Fruit fly (Drosophila melanogaster): ENCODE results near the gene Grip.

The Grip gene

DNA sequence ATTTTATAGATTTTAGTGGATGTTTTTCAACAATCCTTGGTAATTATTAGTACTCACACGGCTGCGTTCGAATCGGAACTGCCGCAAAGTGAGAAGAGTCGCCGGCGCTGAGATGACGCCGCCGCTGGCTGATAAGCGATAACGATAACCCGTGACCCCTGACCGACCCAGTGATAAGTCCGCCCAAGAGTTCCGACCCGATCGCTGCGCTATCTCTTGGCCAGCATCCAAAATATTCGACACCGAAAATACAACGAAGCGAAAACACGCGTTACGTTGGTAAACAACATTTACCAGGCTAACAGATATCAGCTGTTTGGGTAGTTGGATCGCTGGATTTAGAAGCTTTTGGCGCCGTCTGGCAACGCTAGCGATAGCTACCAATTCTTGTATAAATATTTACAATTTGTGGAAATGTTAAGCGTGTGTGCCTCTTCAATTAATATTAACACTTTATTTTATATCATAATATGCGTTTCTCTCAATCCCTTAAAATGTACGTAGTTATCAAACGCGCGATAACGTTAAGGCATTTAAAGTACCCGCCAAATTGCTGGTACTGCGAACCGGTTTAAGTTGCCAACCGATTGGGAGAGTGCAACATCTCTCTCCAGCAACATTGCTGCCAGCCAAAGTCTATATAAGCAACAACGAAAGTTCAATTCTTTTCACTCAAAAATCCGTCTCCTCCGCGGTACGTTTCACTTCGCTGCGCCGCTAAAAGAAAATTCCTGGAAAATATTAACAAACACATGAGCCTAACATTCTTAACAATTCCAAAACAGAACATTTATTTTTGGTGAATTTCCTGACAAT is 49.4 kb upstream of the Grip start, which contains the start of the genes Shmt and CG3726 (continued):
- TF ChIP-seq HLH3B (GFP tag; IDR thresholded peaks at IDR 0.05) (no peak), CG2199 (GFP tag; IDR thresholded peaks at IDR 0.05) (no peak; the same call in 2 of the 3 replicates), dati (GFP tag; IDR thresholded peaks at IDR 0.05) (no peak), CG34376 (GFP tag; optimal IDR thresholded peaks at IDR 0.05) (peak; percentile 5), psq (GFP tag; optimal IDR thresholded peaks at IDR 0.05) (no peak), CG1602 (GFP tag; optimal IDR thresholded peaks at IDR 0.05) (no peak), HmgZ (tag; optimal IDR thresholded peaks at IDR 0.05) (no peak), HLHmδ (GFP tag; optimal IDR thresholded peaks at IDR 0.05) (no peak), CG11723 (GFP tag; optimal IDR thresholded peaks at IDR 0.05) (no peak), E2f2 (GFP tag; IDR thresholded peaks at IDR 0.05) (peak; percentile 84), Kr (GFP tag; optimal IDR thresholded peaks at IDR 0.05) (no peak), Mes4 (GFP tag; optimal IDR thresholded peaks at IDR 0.05) (no peak), bigmax (GFP tag; optimal IDR thresholded peaks at IDR 0.05) (no peak), CG7372 (GFP tag; IDR thresholded peaks at IDR 0.05) (no peak), yki (optimal IDR thresholded peaks at IDR 0.05) (no peak), CG10147 (GFP tag; optimal IDR thresholded peaks at IDR 0.05) (no peak), CG8765 (GFP tag; IDR thresholded peaks at IDR 0.05) (no peak), crol (GFP tag; IDR thresholded peaks at IDR 0.05) (no peak), eve (GFP tag; optimal IDR thresholded peaks at IDR 0.05) (no peak), CG18599 (GFP tag; optimal IDR thresholded peaks at IDR 0.05) (no peak), CG10979 (tag; optimal IDR thresholded peaks at IDR 0.05) (no peak), CG14860 (GFP tag; IDR thresholded peaks at IDR 0.05; ENCODE audit: partially characterized antibody) (no peak), nmo (GFP tag; optimal IDR thresholded peaks at IDR 0.05) (no peak), hbn (GFP tag; IDR thresholded peaks at IDR 0.05; ENCODE audit: partially characterized antibody) (0 out of 2 replicates have a peak, but pooled peaks have one; percentile 20), vvl (GFP tag; IDR thresholded peaks at IDR 0.05) (0 out of 2 replicates have a peak, but pooled peaks have one; percentile 33), CG10321 (GFP tag; IDR thresholded peaks at IDR 0.05) (no peak), Tbp (GFP tag; optimal IDR thresholded peaks at IDR 0.05) (no peak), HLH54F (GFP tag; optimal IDR thresholded peaks at IDR 0.05) (no peak), Mad (GFP tag; optimal IDR thresholded peaks at IDR 0.05) (no peak), CG6689 (GFP tag; IDR thresholded peaks at IDR 0.05) (no peak), eyg (GFP tag; optimal IDR thresholded peaks at IDR 0.05) (no peak), Oli (tag; optimal IDR thresholded peaks at IDR 0.05) (no peak), CG1024 (GFP tag; IDR thresholded peaks at IDR 0.05) (no peak), dmrt99B (tag; optimal IDR thresholded peaks at IDR 0.05) (no peak), CG2129 (GFP tag; IDR thresholded peaks at IDR 0.05; ENCODE audit: partially characterized antibody) (no peak), CG9437 (GFP tag; optimal IDR thresholded peaks at IDR 0.05) (peak; percentile 81), CG12219 (GFP tag; optimal IDR thresholded peaks at IDR 0.05) (peak; percentile 10), fd3F (GFP tag; optimal IDR thresholded peaks at IDR 0.05) (no peak), CG8359 (GFP tag; optimal IDR thresholded peaks at IDR 0.05; ENCODE audit: borderline replicate concordance) (no peak), CG18262 (tag; optimal IDR thresholded peaks at IDR 0.05) (no peak), Dip3 (GFP tag; optimal IDR thresholded peaks at IDR 0.05) (no peak), CG2116 (GFP tag; optimal IDR thresholded peaks at IDR 0.05) (peak; percentile 43), CG11695 (GFP tag; IDR thresholded peaks at IDR 0.05) (no peak), D19B (GFP tag; optimal IDR thresholded peaks at IDR 0.05) (no peak), insv (GFP tag; optimal IDR thresholded peaks at IDR 0.05) (no peak), CG13624 (GFP tag; optimal IDR thresholded peaks at IDR 0.05) (no peak), Stat92E (GFP tag; optimal IDR thresholded peaks at IDR 0.05) (peak in 1 of 3 experiments; percentile 36), PHDP (tag; optimal IDR thresholded peaks at IDR 0.05) (no peak), CG2889 (GFP tag; IDR thresholded peaks at IDR 0.05) (no peak), CG43689 (GFP tag; IDR thresholded peaks at IDR 0.05) (no peak)
